Fruit fly (Drosophila melanogaster): ENCODE measurements around the gene Hsc70-1.
A peak's percentile ranks its signal among the peaks of the same experiment; 100 is the strongest.

The Hsc70-1 gene

dm6 chr3L:13993742-13994719 lies 20.2 kb downstream of the Hsc70-1 start, which contains the start of gene CtsK1 (continued):
- TF ChIP-seq Atf3 (GFP tag; optimal IDR thresholded peaks at IDR 0.05) (no peak), CG18619 (GFP tag; optimal IDR thresholded peaks at IDR 0.05) (no peak), CG2678 (tag; optimal IDR thresholded peaks at IDR 0.05) (peak; percentile 48), rib (GFP tag; IDR thresholded peaks at IDR 0.05) (no peak), bowl (GFP tag; IDR thresholded peaks at IDR 0.05) (no peak), repo (GFP tag; optimal IDR thresholded peaks at IDR 0.05) (no peak), ftz-f1 (GFP tag; optimal IDR thresholded peaks at IDR 0.05) (no peak), CG8359 (GFP tag; optimal IDR thresholded peaks at IDR 0.05; ENCODE audit: borderline replicate concordance) (no peak), CG12744 (GFP tag; optimal IDR thresholded peaks at IDR 0.05) (no peak), org-1 (GFP tag; optimal IDR thresholded peaks at IDR 0.05) (no peak), inv (GFP tag; IDR thresholded peaks at IDR 0.05; ENCODE audit: partially characterized antibody) (peak; percentile 67), pros (GFP tag; optimal IDR thresholded peaks at IDR 0.05) (no peak), CG3847 (GFP tag; IDR thresholded peaks at IDR 0.05) (no peak), CG31441 (GFP tag; IDR thresholded peaks at IDR 0.05) (peak; percentile 48), CG31388 (GFP tag; optimal IDR thresholded peaks at IDR 0.05) (no peak), CG10565 (GFP tag; optimal IDR thresholded peaks at IDR 0.05) (no peak), yki (optimal IDR thresholded peaks at IDR 0.05) (no peak), sim (GFP tag; IDR thresholded peaks at IDR 0.05) (no peak), twi (tag; optimal IDR thresholded peaks at IDR 0.05) (no peak), ase (GFP tag; IDR thresholded peaks at IDR 0.05) (no peak), sima (GFP tag; optimal IDR thresholded peaks at IDR 0.05) (no peak), CG3838 (GFP tag; optimal IDR thresholded peaks at IDR 0.05) (no peak), CG1832 (GFP tag; optimal IDR thresholded peaks at IDR 0.05) (no peak), CG14710 (tag; optimal IDR thresholded peaks at IDR 0.05) (peak; percentile 44), CG15269 (tag; optimal IDR thresholded peaks at IDR 0.05) (no peak), Hsf (GFP tag; optimal IDR thresholded peaks at IDR 0.05) (peak; percentile 14), nau (GFP tag; optimal IDR thresholded peaks at IDR 0.05) (no peak), CG11456 (GFP tag; IDR thresholded peaks at IDR 0.05) (no peak), eve (GFP tag; optimal IDR thresholded peaks at IDR 0.05) (no peak), al (GFP tag; IDR thresholded peaks at IDR 0.05) (no peak), Mad (GFP tag; optimal IDR thresholded peaks at IDR 0.05) (no peak), HLH4C (GFP tag; IDR thresholded peaks at IDR 0.05; ENCODE audit: partially characterized antibody) (peak; percentile 53; the same call in 1 of the 3 replicates), ab (GFP tag; optimal IDR thresholded peaks at IDR 0.05) (no peak), Hmr (GFP tag; optimal IDR thresholded peaks at IDR 0.05) (peak; percentile 30), CoRest (tag; optimal IDR thresholded peaks at IDR 0.05) (peak; percentile 9), CG18476 (GFP tag; optimal IDR thresholded peaks at IDR 0.05) (no peak), gsb-n (tag; optimal IDR thresholded peaks at IDR 0.05) (no peak), Usf (GFP tag; optimal IDR thresholded peaks at IDR 0.05) (no peak), CG7928 (GFP tag; optimal IDR thresholded peaks at IDR 0.05) (no peak), CG13287 (GFP tag; IDR thresholded peaks at IDR 0.05; ENCODE audit: partially characterized antibody) (peak; percentile 86), CG1233 (GFP tag; optimal IDR thresholded peaks at IDR 0.05) (no peak), CG17186 (GFP tag; optimal IDR thresholded peaks at IDR 0.05) (no peak), CG8290 (GFP tag; optimal IDR thresholded peaks at IDR 0.05) (no peak), CG8290 (tag; optimal IDR thresholded peaks at IDR 0.05) (no peak), CG42726 (GFP tag; IDR thresholded peaks at IDR 0.05; ENCODE audit: partially characterized antibody) (no peak), ATbp (GFP tag; optimal IDR thresholded peaks at IDR 0.05) (peak; percentile 4), CG12299 (tag; optimal IDR thresholded peaks at IDR 0.05) (no peak), exex (tag; optimal IDR thresholded peaks at IDR 0.05) (no peak), pan (optimal IDR thresholded peaks at IDR 0.05) (no peak), pan (GFP tag; optimal IDR thresholded peaks at IDR 0.05 in 1 of 2, IDR thresholded peaks at IDR 0.05 in 1 of 2) (peak in 1 of 2 experiments; percentile 74)

Data from whole organism, embryonic.